Fruit fly (Drosophila melanogaster): ENCODE measurements around the gene cno.

cno gene

DNA sequence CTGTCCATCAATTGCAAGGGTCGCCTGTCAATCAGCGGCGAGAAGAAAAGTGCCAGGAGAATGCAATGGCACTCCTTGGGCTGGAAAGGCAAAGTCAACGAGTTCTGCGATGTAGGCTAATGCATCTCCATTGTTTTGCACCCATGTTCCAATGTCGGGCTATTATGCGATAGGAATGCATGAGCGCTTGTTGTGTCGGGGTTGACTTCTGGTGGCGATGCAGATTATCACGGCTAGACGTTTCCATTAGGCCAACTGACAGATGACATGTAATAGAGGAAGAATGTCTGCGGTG lies 4.5 kb downstream of the cno start:
- TF ChIP-seq CG17801 (GFP tag; optimal IDR thresholded peaks at IDR 0.05; ENCODE audit: partially characterized antibody): no peak

DNA sequence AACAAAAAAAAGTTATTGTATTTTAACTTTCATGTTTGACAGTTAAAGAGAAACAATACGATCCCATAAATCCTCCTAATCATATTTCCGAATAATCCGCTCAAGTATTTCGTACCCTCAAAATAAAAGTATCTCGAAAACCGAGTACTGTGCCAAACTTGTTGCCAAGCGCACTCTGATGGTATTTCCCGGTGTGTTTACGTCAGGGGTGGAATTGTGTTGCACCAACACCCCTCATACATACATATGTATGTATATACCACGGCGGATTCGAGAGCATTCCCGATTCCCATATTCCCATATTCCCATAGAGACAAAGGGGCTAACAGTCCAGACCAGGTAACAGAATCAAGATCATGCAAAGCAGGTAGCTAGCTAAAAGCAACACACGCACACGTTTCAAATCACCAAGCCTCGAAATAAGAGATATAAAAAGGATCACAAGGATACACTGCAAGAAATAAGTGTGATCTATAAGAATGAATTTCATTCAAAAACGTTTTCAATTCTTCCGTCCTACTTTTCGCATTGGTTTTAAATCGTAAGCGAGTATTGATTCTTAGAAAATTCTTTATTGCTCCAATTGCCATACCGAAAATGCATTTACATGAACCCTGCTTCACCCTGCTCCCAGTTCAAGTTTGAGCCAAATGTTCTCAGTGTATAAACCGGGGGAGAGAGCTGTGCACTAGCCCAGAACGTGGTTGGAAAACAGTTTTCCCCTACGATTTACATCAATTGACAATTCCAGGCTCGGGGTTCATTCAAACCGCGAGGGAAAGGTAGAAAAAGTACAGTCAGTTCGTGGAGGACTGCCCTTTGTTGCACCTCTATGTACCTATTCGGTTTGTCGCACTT lies 5.1 kb downstream of the cno start:
- no peak for TF ChIP-seq CG17801 (GFP tag; optimal IDR thresholded peaks at IDR 0.05; ENCODE audit: partially characterized antibody)

DNA sequence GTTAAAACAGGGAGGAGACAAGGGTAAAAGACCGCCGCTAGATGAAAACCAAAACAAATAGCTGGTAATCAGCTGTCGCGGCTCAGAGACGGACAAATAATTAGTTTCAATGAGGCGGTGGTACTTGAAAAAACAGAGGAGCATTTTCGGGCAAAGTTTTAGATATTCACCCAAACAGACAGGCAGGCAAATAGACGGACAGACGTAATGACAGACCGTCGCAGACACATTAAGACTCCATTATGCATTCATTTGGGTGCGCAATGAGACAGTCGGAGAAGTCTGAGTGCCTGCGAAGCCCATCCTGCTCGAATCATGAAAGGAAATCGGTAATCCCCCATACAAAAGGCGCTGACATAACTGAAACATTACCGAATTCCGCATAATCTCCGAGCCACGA lies 5.9 kb downstream of the cno start:
- no peak for TF ChIP-seq CG17801 (GFP tag; optimal IDR thresholded peaks at IDR 0.05; ENCODE audit: partially characterized antibody)

DNA sequence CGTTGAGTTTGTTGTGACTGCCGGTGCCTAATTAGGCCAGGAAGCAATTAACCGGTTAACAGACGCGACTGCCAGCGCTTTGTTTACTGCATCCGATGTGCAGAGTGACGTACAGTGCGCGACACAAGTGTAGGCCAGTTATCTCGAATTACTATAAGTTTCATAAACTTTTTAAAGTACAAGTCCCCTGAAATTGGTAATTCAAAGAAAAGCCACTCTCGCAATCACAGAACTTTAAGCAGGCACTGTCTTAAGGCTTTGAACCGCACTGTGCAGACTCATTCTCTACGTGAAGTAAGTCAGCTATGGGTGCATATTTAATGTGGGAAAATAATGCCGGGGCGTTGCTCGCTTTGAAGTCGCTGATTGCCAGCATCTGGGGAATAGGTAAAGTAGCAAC lies 7.8 kb downstream of the cno start:
- peak; percentile 57 for TF ChIP-seq CG17801 (GFP tag; optimal IDR thresholded peaks at IDR 0.05; ENCODE audit: partially characterized antibody)

dm6 chr3R:5208115-5208365 lies 9.2 kb downstream of the cno start:
- TF ChIP-seq CG17801 (GFP tag; optimal IDR thresholded peaks at IDR 0.05; ENCODE audit: partially characterized antibody): no peak

dm6 chr3R:5207277-5208114 lies 9.8 kb downstream of the cno start:
- no peak for TF ChIP-seq CG17801 (GFP tag; optimal IDR thresholded peaks at IDR 0.05; ENCODE audit: partially characterized antibody)

DNA sequence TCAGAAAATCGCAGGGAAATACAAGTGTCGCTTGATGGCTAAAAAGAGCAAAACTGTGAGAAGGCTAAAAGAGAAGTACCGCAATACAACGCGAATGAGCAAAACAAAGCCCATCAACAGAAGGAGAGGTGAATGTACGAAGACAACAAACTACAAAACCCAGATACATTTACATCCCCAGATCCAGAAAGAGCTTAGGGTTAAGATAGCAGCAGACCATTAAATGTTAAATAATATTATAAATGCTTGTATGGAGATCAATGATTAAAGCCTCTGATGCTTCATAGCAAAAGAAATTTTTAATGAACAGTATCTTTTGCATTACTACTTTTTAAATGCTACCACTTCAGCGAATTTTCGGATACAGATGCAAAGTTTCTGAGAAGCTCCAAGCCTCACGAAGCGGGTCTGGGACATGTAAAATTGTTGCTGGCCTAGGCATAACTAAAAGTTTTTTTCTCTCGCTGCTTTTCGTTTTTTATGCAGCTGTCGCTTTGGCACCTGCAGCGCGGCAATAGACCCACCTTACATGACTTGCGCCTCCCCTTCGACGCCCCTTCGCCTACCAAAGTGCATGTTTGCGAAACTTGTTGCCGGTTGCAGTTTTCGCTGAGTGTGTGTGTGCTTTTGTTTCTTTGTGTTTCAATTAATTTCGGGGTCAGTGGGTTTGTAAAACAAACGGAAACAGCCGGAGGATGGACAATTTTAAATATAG lies 11.8 kb downstream of the cno start:
- TF ChIP-seq CG17801 (GFP tag; optimal IDR thresholded peaks at IDR 0.05; ENCODE audit: partially characterized antibody): no peak

DNA sequence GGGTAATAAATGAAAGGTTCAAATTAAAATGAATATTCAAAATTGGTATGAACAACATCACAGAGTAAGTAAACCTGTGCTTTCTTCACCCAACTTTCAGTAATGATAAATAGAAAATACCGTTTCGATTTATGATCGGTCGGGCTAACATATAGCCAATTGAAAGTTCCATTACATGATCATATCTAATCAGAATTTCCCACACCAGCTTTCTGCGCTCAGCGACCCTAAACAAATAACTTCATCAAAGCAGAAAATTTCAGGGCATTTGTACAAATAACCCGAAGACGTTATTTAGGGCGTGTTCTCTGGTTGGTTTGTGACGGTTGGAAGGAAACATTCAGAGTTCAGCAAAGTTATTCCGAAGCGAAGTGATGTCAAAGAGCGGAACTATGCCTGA lies 13.5 kb downstream of the cno start:
- no peak for TF ChIP-seq CG17801 (GFP tag; optimal IDR thresholded peaks at IDR 0.05; ENCODE audit: partially characterized antibody)

DNA sequence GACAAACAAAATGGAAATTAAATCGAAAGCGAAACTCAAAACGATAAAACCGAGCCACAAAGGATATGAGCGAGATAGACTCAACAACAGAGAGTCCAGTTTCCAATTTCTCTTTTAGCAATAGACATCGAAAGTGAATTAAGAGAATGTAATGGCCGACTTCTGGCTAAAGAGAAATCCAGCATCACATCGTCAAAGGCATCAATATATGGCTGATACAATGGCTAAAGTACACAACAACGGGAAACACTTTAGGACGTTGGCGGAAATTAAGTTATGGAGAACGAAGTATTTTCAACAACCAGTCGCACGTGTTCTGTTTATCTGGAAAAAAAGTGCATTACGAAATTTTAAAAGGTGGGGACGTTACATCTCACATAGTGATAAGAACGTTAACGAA lies 17.7 kb downstream of the cno start:
- TF ChIP-seq CG17801 (GFP tag; optimal IDR thresholded peaks at IDR 0.05; ENCODE audit: partially characterized antibody): no peak

DNA sequence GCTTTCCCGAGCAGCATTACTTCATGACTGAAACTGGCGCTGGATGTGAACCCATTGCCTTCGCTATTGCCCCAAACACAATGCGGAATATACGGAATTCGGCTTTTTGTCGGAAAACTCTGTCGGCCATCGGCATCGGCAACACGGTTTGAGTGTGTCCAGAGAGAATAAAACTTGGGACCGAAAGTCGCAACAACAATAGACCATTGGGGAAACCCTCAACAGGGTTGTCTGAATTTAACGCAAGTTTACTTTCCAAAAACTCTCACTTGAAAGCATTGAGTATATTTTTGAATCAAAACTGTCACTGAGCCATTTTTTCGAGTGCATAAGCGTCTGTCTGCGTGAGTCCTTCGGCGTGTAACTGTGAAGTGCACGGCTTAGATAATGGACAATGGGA lies 19.0 kb downstream of the cno start:
- no peak for TF ChIP-seq CG17801 (GFP tag; optimal IDR thresholded peaks at IDR 0.05; ENCODE audit: partially characterized antibody)

- no peak for TF ChIP-seq CG17801 (GFP tag; optimal IDR thresholded peaks at IDR 0.05; ENCODE audit: partially characterized antibody)
Measured at dm6 chr3R:5193271-5193670, 24.0 kb downstream of the cno start.

- TF ChIP-seq CG17801 (GFP tag; optimal IDR thresholded peaks at IDR 0.05; ENCODE audit: partially characterized antibody): no peak
Measured at dm6 chr3R:5187806-5188205, 29.4 kb downstream of the cno start.

DNA sequence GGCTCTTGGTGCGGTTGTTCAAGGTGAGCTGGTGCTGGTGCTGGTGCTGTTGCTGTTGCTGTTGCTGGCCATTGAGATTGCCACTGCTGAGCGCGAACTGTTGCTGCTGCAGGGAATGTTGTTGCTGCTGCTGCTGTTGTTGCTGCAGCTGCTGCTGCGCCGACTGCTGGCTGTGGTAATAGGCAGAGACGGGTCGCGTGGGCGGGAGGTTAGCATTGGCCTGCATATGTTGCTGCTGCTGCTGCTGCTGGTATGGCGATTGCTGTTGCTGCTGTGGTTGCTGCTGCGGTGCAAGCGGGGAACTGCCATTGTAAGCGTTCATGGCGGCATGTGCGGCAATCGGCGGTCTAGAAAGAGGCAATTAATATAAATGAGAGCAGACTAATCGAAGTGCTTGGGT lies 41.3 kb downstream of the cno start:
- no peak for TF ChIP-seq CG17801 (GFP tag; optimal IDR thresholded peaks at IDR 0.05; ENCODE audit: partially characterized antibody)

DNA sequence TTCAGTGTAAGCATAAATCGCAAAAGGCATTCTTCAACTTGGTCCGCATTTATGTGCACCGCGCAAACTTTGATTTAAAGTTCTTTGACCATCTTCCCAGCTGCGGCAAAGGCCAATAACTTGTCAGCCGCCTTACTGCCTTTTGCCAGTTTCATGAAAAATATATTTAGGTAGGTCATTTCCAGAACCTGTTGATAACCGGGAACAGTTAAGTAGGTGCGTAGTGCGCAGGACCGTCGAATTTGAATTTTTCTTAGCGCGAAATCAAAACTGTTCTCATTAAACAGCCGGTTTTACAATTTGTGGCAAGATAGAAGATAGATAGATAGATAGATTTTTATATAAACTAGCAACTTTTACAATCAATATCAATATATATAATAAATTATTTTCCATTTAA lies 45.3 kb downstream of the cno start:
- TF ChIP-seq CG17801 (GFP tag; optimal IDR thresholded peaks at IDR 0.05; ENCODE audit: partially characterized antibody): no peak

dm6 chr3R:5162213-5162612 lies 55.0 kb downstream of the cno start:
- no peak for TF ChIP-seq CG17801 (GFP tag; optimal IDR thresholded peaks at IDR 0.05; ENCODE audit: partially characterized antibody)

DNA sequence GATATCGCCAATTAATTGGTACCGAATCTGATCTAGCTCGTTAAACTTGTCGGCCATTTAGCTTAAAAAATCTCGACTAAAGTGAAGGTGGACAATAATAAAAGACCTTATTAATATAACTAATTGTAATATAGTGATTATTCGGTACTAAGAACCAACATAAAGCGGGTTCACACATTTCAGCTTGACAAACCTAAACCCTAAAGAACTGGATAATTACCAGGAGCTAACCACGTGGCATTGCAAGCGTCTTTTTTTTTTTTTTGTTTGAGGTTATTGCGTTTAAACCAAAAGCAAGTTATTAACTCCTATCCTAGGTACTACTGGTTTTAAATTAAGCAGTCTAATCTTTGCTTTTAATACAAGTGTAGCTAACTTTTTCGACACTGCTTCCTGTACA lies 57.9 kb downstream of the cno start, which contains the start of gene CG12590:
Gene CG12590, plus strand, starts transcription at position 301 of the 400 bp plus-strand sequence.
- no peak for TF ChIP-seq CG17801 (GFP tag; optimal IDR thresholded peaks at IDR 0.05; ENCODE audit: partially characterized antibody)
